Fruit fly (Drosophila melanogaster) whole organism: ENCODE data around the gene Brd8.

Experiments
- CG8478 ChIP-seq: fragments of >200 bp; optimal IDR thresholded peaks from 2 replicates; lab custom pipeline; 2018; ENCODE audit warnings: inconsistent platforms
- usp ChIP-seq: fragments of >200 bp; optimal IDR thresholded peaks from 2 replicates; lab custom pipeline; 2017; ENCODE audit warnings: missing biosample characterization, missing genetic modification characterization, mixed read lengths

DNA sequence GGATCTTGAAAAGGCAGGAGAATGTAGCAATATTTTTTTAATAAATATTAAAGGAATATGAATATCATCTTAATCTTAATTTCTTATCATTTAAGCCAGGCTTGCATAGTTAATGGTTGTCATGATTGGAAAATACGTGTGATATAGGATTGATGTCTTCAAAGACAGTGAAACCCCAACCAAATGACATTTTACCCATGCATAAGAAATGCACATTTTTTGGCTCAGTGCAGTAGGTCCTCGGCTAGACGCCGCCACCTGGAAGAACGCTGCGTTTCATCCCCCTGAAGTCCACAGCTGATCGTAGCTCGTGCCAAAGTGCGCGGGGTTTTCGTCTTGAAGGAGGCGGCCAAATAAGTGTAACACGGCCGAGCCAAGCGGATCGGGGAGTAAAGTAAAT, 43.3 kb downstream of the Brd8 start:
- TF ChIP-seq CG8478 (no peak), usp (GFP tag; lab: Kevin White, UChicago) (no peak)
